Fruit fly (Drosophila melanogaster) whole organism, adult: Measurements from ENCODE around the gene TpnC73F.

Source experiments
- CG11617 ChIP-seq: fragments of 200-800 bp; sonication (Bioruptor generic); optimal IDR thresholded peaks from 2 replicates; lab custom pipeline; 2017; ENCODE audit warnings: mild to moderate bottlenecking, missing biosample characterization, missing genetic modification reagents, missing genetic modification characterization
- CG12768 ChIP-seq: fragments of 200-800 bp; sonication (Bioruptor generic); optimal IDR thresholded peaks from 2 replicates; lab custom pipeline; 2017; ENCODE audit warnings: missing biosample characterization, missing genetic modification characterization, mild to moderate bottlenecking, moderate library complexity, missing genetic modification reagents
- CG14711 ChIP-seq: fragments of 200-800 bp; sonication (Bioruptor generic); optimal IDR thresholded peaks from 2 replicates; lab custom pipeline; 2018; ENCODE audit warnings: missing biosample characterization, mild to moderate bottlenecking, missing genetic modification characterization, moderate library complexity
- CG1620 ChIP-seq: fragments of 200-800 bp; sonication (Bioruptor generic); optimal IDR thresholded peaks from 2 replicates; lab custom pipeline; 2016; ENCODE audit warnings: missing biosample characterization, missing genetic modification characterization
- CG33017 ChIP-seq: fragments of 200-800 bp; sonication (Bioruptor generic); optimal IDR thresholded peaks from 2 replicates; lab custom pipeline; 2018; ENCODE audit warnings: missing biosample characterization, mild to moderate bottlenecking, missing genetic modification characterization, moderate library complexity
- CG5204 ChIP-seq: fragments of 200-800 bp; sonication (Bioruptor generic); optimal IDR thresholded peaks from 2 replicates; lab custom pipeline; 2016; ENCODE audit warnings: missing biosample characterization, missing genetic modification characterization
- CG7045 ChIP-seq: fragments of 200-800 bp; sonication (Bioruptor generic); optimal IDR thresholded peaks from 2 replicates; lab custom pipeline; 2017; ENCODE audit warnings: missing biosample characterization, mild to moderate bottlenecking, missing genetic modification characterization
- CG7101 ChIP-seq: fragments of 200-800 bp; sonication (Bioruptor generic); optimal IDR thresholded peaks from 2 replicates; lab custom pipeline; 2018; ENCODE audit warnings: missing biosample characterization, mild to moderate bottlenecking, missing genetic modification characterization, moderate library complexity
- Clk ChIP-seq: fragments of 200-800 bp; sonication (Bioruptor generic); optimal IDR thresholded peaks from 2 replicates; lab custom pipeline; 2017; ENCODE audit warnings: missing biosample characterization, missing genetic modification characterization
- Crg-1 ChIP-seq: fragments of 200-800 bp; sonication (Bioruptor generic); optimal IDR thresholded peaks from 2 replicates; lab custom pipeline; 2016; ENCODE audit warnings: missing biosample characterization, missing genetic modification characterization
- Hr96 ChIP-seq: fragments of 200-800 bp; sonication (Bioruptor generic); optimal IDR thresholded peaks from 2 replicates; lab custom pipeline; 2016; ENCODE audit warnings: missing biosample characterization, missing genetic modification characterization
- Mnt ChIP-seq: fragments of 200-800 bp; sonication (Bioruptor generic); optimal IDR thresholded peaks from 2 replicates; lab custom pipeline; 2016; ENCODE audit warnings: missing biosample characterization, mild to moderate bottlenecking, missing genetic modification characterization
- bab1 ChIP-seq: fragments of 200-800 bp; sonication (Bioruptor generic); optimal IDR thresholded peaks from 3 replicates; lab custom pipeline; 2019; ENCODE audit warnings: missing biosample characterization, mild to moderate bottlenecking, missing genetic modification characterization, moderate library complexity
- cic ChIP-seq: fragments of 200-800 bp; sonication (Bioruptor generic); optimal IDR thresholded peaks from 2 replicates; lab custom pipeline; 2017; ENCODE audit warnings: missing biosample characterization, mild to moderate bottlenecking, missing genetic modification characterization, moderate library complexity
- cnc ChIP-seq, 2 experiments: fragments of >200 bp; optimal IDR thresholded peaks; 2 replicates each; lab custom pipeline; 2017
- kay ChIP-seq: fragments of 200-800 bp; sonication (Bioruptor generic); peaks from one replicate; lab custom pipeline; 2016; ENCODE audit warnings: missing biosample characterization, missing genetic modification characterization, borderline replicate concordance
- ovo ChIP-seq: fragments of 200-800 bp; sonication (Bioruptor generic); optimal IDR thresholded peaks from 2 replicates; lab custom pipeline; 2016; ENCODE audit warnings: missing biosample characterization, missing genetic modification characterization
- pad ChIP-seq: fragments of 200-800 bp; sonication (Bioruptor generic); optimal IDR thresholded peaks from 3 replicates; lab custom pipeline; 2017; ENCODE audit warnings: missing biosample characterization, missing genetic modification characterization, mild to moderate bottlenecking, moderate library complexity, missing genetic modification reagents
- tj ChIP-seq: fragments of 200-800 bp; sonication (Bioruptor generic); optimal IDR thresholded peaks from 3 replicates; lab custom pipeline; 2017; ENCODE audit warnings: missing biosample characterization, mild to moderate bottlenecking, missing genetic modification characterization, moderate library complexity
- toe ChIP-seq: fragments of 200-800 bp; sonication (Bioruptor generic); optimal IDR thresholded peaks from 2 replicates; lab custom pipeline; 2016; ENCODE audit warnings: missing biosample characterization, missing genetic modification characterization

TpnC73F gene

DNA sequence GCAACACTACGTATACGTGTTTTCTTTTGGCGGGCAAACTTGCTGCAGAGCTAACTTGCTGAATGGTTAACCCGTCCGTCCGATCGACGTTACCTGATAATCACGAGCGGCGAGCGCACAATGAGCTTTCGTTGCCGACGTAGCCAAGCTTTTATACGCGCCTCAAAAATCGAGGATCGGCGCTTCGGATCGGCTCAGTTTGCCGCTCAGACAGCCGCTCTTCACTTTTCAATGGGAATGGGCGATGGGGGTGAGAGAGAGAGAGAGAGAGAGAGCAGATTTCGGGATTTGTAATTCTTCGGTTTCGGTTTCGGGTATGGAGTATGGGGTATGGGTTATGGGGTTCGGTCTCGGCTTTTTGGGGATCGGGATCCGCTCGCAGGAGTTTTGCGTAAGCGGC is 13.9 kb upstream of the TpnC73F start, which contains the start of gene Ilp8:
Gene Ilp8, minus strand, starts transcription at position 110 of the 400 bp plus-strand sequence.
- TF ChIP-seq Hr96 (GFP tag; lab: Kevin White, UChicago), result no peak
- TF ChIP-seq CG11617 (GFP tag; lab: Kevin White, UChicago), result no peak
- no peak for TF ChIP-seq Mnt (GFP tag; lab: Kevin White, UChicago)
- TF ChIP-seq cnc (optimal IDR thresholded peaks at IDR 0.05; lab: Kevin White, UChicago), result no peak
- TF ChIP-seq pad (GFP tag; lab: Kevin White, UChicago), result no peak
- no peak for TF ChIP-seq CG33017 (tag; lab: Kevin White, UChicago)
- no peak for TF ChIP-seq Crg-1 (GFP tag; lab: Kevin White, UChicago)
- no peak for TF ChIP-seq CG14711
- no peak for TF ChIP-seq CG1620 (GFP tag; lab: Kevin White, UChicago)
- no peak for TF ChIP-seq Clk (GFP tag; lab: Kevin White, UChicago)
- TF ChIP-seq tj (GFP tag; lab: Kevin White, UChicago), result no peak
- TF ChIP-seq CG5204 (GFP tag; lab: Kevin White, UChicago), result no peak
- no peak for TF ChIP-seq cic (GFP tag; lab: Kevin White, UChicago)
- TF ChIP-seq bab1 (GFP tag; lab: Kevin White, UChicago), result no peak
- no peak for TF ChIP-seq CG7101 (tag; lab: Kevin White, UChicago)
- TF ChIP-seq kay (GFP tag; lab: Kevin White, UChicago), result no peak
- TF ChIP-seq CG7045 (GFP tag; lab: Kevin White, UChicago), result no peak
- TF ChIP-seq ovo, result no peak
- TF ChIP-seq CG12768 (GFP tag; lab: Kevin White, UChicago), result no peak
- no peak for TF ChIP-seq toe (GFP tag; lab: Kevin White, UChicago)

DNA sequence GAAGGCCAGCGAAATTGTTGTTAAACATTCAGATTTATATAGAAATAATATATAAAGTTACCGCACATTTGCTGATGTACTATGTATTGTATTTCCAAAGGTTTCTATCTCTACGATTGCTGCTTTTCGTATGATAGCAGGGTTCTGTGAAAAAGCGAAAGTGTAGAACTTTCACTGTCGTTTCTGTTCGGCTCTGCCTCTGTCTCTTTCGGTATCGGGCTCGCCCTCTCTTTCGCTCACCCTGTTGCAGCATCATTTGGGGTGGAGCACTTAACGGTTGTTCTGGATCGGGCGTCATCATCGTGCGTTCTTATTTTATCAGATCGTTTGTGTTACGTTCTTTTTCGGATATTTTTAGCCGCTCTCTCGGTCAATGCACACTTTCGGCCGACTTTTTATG is 12.6 kb upstream of the TpnC73F start:
- TF ChIP-seq CG1620 (GFP tag; lab: Kevin White, UChicago) (no peak), ovo (no peak), CG7045 (GFP tag; lab: Kevin White, UChicago) (no peak), CG12768 (GFP tag; lab: Kevin White, UChicago) (no peak)

DNA sequence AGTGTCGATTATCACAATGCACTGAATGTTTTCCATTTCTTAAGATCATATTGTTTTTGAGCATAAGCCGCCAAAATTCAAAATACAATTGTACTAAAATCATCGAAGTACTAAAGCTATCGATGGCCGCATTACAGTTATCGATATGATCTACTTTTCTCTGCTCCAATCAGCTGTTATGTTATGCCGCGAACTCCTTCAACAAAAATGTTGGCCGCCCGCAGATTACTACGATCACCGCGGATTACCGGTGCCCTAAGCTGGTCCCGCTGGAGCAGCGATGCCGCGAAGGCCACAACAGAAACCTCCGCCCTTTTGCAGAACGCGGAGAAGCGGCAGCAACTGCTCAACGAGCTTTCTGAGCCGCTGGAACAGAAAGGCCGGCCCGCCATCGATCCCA is 10.4 kb upstream of the TpnC73F start, which contains the start of gene beg:
Gene beg, plus strand, starts transcription at position 177 of the 400 bp plus-strand sequence.
- TF ChIP-seq cnc (optimal IDR thresholded peaks at IDR 0.05; lab: Kevin White, UChicago), result no peak
- TF ChIP-seq Clk (GFP tag; lab: Kevin White, UChicago), result no peak

DNA sequence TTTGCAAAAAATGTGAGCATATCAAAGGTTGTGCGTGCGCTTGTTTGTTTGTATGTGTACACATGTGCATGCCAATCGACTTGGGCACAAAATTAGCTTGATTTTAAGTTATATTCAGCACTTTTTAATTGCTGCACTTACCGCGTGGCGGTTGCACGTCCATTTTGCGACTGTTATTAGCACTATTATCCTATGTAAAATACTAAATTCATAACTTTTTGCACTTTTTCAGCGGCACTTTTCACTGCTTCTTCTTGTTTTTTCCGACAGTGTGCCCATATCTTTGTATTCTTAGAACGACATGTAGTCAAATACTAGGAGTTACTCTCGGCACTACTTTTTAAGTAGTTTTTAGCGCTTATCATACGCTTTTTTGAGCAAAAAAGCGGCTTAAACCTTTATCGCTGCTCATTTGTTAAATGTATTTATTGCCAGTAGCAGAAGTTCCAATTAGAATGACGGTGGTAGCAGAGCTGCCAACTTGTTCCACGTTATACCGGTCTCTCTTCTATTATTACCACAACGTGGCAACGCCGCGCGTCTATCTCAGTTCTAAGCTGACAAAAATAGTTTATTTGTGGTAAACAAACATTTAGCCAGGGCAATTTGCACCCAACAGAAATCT is 3.5 kb upstream of the TpnC73F start, which contains the start of the genes scaf6 and Papst2:
Gene scaf6, minus strand, starts transcription at position 278 of the 625 bp plus-strand sequence.
Gene Papst2, plus strand, starts transcription at position 501 of the 625 bp plus-strand sequence.
- no peak for TF ChIP-seq bab1 (GFP tag; lab: Kevin White, UChicago)
- no peak for TF ChIP-seq Crg-1 (GFP tag; lab: Kevin White, UChicago)
- TF ChIP-seq CG11617 (GFP tag; lab: Kevin White, UChicago), result peak; percentile 42
- peak; percentile 41 for TF ChIP-seq CG14711
- no peak for TF ChIP-seq CG5204 (GFP tag; lab: Kevin White, UChicago)
- TF ChIP-seq Mnt (GFP tag; lab: Kevin White, UChicago), result peak; percentile 84
- no peak for TF ChIP-seq CG12768 (GFP tag; lab: Kevin White, UChicago)
- TF ChIP-seq tj (GFP tag; lab: Kevin White, UChicago), result no peak
- TF ChIP-seq CG1620 (GFP tag; lab: Kevin White, UChicago), result peak; percentile 28
- TF ChIP-seq toe (GFP tag; lab: Kevin White, UChicago), result no peak
- TF ChIP-seq CG7101 (tag; lab: Kevin White, UChicago), result peak; percentile 4
- no peak for TF ChIP-seq cic (GFP tag; lab: Kevin White, UChicago)
- no peak for TF ChIP-seq CG7045 (GFP tag; lab: Kevin White, UChicago)

DNA sequence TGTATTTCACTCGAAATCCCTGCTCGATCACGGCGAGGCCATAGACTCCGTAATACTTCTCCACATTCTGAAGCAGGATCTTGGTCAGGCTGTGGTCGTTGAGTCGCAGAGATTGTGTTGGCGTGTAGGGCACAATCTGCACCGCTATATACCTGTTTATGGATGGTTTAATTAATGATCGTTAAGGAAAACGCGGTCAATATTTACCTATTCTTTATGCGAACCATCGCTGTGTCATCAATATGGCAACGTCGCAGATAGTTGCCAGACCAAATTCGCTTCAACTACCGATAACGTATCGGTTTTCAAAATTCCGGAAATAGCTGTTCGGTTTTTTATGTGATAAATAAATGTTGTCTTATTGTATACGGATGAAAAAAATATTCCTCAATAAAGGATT is 1.1 kb upstream of the TpnC73F start, which contains the start of gene Pop5:
Gene Pop5, minus strand, starts transcription at position 240 of the 400 bp plus-strand sequence.
- TF ChIP-seq CG7045 (GFP tag; lab: Kevin White, UChicago) (no peak), CG14711 (peak; percentile 1), CG1620 (GFP tag; lab: Kevin White, UChicago) (peak; percentile 8), Crg-1 (GFP tag; lab: Kevin White, UChicago) (peak; percentile 68), Mnt (GFP tag; lab: Kevin White, UChicago) (peak; percentile 8), CG11617 (GFP tag; lab: Kevin White, UChicago) (peak; percentile 29), CG5204 (GFP tag; lab: Kevin White, UChicago) (no peak), bab1 (GFP tag; lab: Kevin White, UChicago) (peak; percentile 64), tj (GFP tag; lab: Kevin White, UChicago) (no peak), CG7101 (tag; lab: Kevin White, UChicago) (peak; percentile 39), Clk (GFP tag; lab: Kevin White, UChicago) (no peak), pad (GFP tag; lab: Kevin White, UChicago) (no peak)

DNA sequence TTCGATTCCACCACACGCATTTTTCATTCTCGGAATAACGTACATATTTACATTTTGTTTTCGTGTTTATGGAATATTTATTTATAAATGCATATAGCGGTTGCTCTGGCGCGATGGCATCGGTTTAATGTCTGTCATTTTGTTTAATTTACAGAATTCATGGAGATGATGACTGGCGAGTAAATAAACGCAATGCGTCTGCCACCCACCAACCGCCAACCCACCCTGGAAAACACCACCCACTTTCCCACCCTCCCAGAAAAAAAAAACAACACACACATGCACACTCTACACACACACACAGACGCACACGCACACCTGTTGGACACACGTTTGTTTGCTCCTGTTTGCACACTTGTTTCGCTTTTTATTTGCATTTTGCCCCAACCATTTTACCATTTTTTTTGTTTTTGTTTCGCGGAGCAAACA is 2.0 kb downstream of the TpnC73F start:
- no peak for TF ChIP-seq Clk (GFP tag; lab: Kevin White, UChicago)
- no peak for TF ChIP-seq CG7101 (tag; lab: Kevin White, UChicago)
- no peak for TF ChIP-seq CG33017 (tag; lab: Kevin White, UChicago)
- no peak for TF ChIP-seq CG11617 (GFP tag; lab: Kevin White, UChicago)
- no peak for TF ChIP-seq Crg-1 (GFP tag; lab: Kevin White, UChicago)
- TF ChIP-seq CG7045 (GFP tag; lab: Kevin White, UChicago), result no peak
- no peak for TF ChIP-seq cic (GFP tag; lab: Kevin White, UChicago)
- TF ChIP-seq bab1 (GFP tag; lab: Kevin White, UChicago), result no peak
- TF ChIP-seq CG14711, result no peak
